Worm (Caenorhabditis elegans) whole organism, L2 larva: ENCODE data around the gene fbxb-37.

Source experiments
- C34F6.9 ChIP-seq: fragments of 150-350 bp; optimal IDR thresholded peaks from 2 replicates; lab custom pipeline; 2014; ENCODE audit warnings: missing biosample characterization, missing genetic modification characterization
- F13H6.1 ChIP-seq: sonication (generic microtip); optimal IDR thresholded peaks from 2 replicates; lab custom pipeline; 2016; ENCODE audit warnings: missing genetic modification characterization, missing compliant biosample characterization
- R02D3.7 ChIP-seq: fragments of 150-350 bp; optimal IDR thresholded peaks from 2 replicates; lab custom pipeline; 2014; ENCODE audit warnings: missing biosample characterization, missing genetic modification characterization
- aly-2 ChIP-seq: fragments of 150-350 bp; optimal IDR thresholded peaks from 2 replicates; lab custom pipeline; 2014; ENCODE audit warnings: missing biosample characterization, missing genetic modification characterization
- ama-1 ChIP-seq: fragments of 150-350 bp; optimal IDR thresholded peaks from 2 replicates; lab custom pipeline; 2018; ENCODE audit warnings: inconsistent platforms
- blmp-1 ChIP-seq: sonication (generic microtip); optimal IDR thresholded peaks from 2 replicates; lab custom pipeline; 2017; ENCODE audit warnings: missing genetic modification characterization, mild to moderate bottlenecking, missing compliant biosample characterization, antibody characterized with exemption, moderate library complexity; ENCODE audit not compliant: insufficient read depth
- ceh-16 ChIP-seq: fragments of 150-350 bp; optimal IDR thresholded peaks from 2 replicates; lab custom pipeline; 2014; ENCODE audit warnings: missing biosample characterization, missing genetic modification characterization
- ceh-82 ChIP-seq: fragments of 150-350 bp; optimal IDR thresholded peaks from 2 replicates; lab custom pipeline; 2014; ENCODE audit warnings: missing biosample characterization, missing genetic modification characterization
- crh-2 ChIP-seq: sonication (generic microtip); optimal IDR thresholded peaks from 2 replicates; lab custom pipeline; 2017; ENCODE audit warnings: missing biosample characterization, missing genetic modification characterization
- dmd-4 ChIP-seq: sonication (generic microtip); optimal IDR thresholded peaks from 2 replicates; lab custom pipeline; 2017; ENCODE audit warnings: missing biosample characterization, missing genetic modification characterization
- egl-27 ChIP-seq: sonication (generic microtip); optimal IDR thresholded peaks from 3 replicates; lab custom pipeline; 2017; ENCODE audit warnings: missing biosample characterization, missing genetic modification reagents, missing genetic modification characterization
- elt-1 ChIP-seq: fragments of 150-350 bp; optimal IDR thresholded peaks from 2 replicates; lab custom pipeline; 2014; ENCODE audit warnings: missing biosample characterization, missing genetic modification characterization
- fos-1 ChIP-seq: fragments of 150-350 bp; optimal IDR thresholded peaks from 2 replicates; lab custom pipeline; 2014; ENCODE audit warnings: missing biosample characterization, missing genetic modification characterization
- gmeb-1 ChIP-seq: fragments of 150-350 bp; optimal IDR thresholded peaks from 2 replicates; lab custom pipeline; 2014; ENCODE audit warnings: missing biosample characterization, missing genetic modification characterization
- lin-11 ChIP-seq: fragments of 150-350 bp; sonication (generic microtip); optimal IDR thresholded peaks from 2 replicates; lab custom pipeline; 2014; ENCODE audit warnings: missing biosample characterization, missing genetic modification characterization, inconsistent platforms, mixed read lengths
- mab-5 ChIP-seq: fragments of 150-350 bp; optimal IDR thresholded peaks from 2 replicates; lab custom pipeline; 2014; ENCODE audit warnings: missing biosample characterization, missing genetic modification characterization
- mbf-1 ChIP-seq: sonication (generic microtip); optimal IDR thresholded peaks from 2 replicates; lab custom pipeline; 2017; ENCODE audit warnings: missing biosample characterization, missing genetic modification characterization
- nhr-10 ChIP-seq: sonication (generic microtip); optimal IDR thresholded peaks from 2 replicates; lab custom pipeline; 2017; ENCODE audit warnings: missing biosample characterization, missing genetic modification characterization
- nhr-12 ChIP-seq: fragments of 150-350 bp; optimal IDR thresholded peaks from 2 replicates; lab custom pipeline; 2014; ENCODE audit warnings: missing biosample characterization, missing genetic modification characterization
- nhr-129 ChIP-seq: fragments of 150-350 bp; optimal IDR thresholded peaks from 2 replicates; lab custom pipeline; 2014; ENCODE audit warnings: missing biosample characterization, missing genetic modification characterization
- nhr-21 ChIP-seq: fragments of 150-350 bp; optimal IDR thresholded peaks from 2 replicates; lab custom pipeline; 2014; ENCODE audit warnings: missing biosample characterization, missing genetic modification characterization
- nhr-23 ChIP-seq: fragments of 150-350 bp; optimal IDR thresholded peaks from 2 replicates; lab custom pipeline; 2014; ENCODE audit warnings: missing biosample characterization, missing genetic modification reagents, missing genetic modification characterization
- sem-4 ChIP-seq: fragments of 150-350 bp; optimal IDR thresholded peaks from 2 replicates; lab custom pipeline; 2014; ENCODE audit warnings: missing biosample characterization, missing genetic modification reagents, missing genetic modification characterization
- sma-9 ChIP-seq, 2 experiments: fragments of 150-350 bp in 1 of 2; sonication (generic microtip) in 1 of 2; optimal IDR thresholded peaks; 2 replicates each; lab custom pipeline; 2014 to 2016; ENCODE audit warnings: missing genetic modification characterization in 2 of 2, mild to moderate bottlenecking in 1 of 2, missing biosample characterization in 1 of 2, missing compliant biosample characterization in 1 of 2, missing genetic modification reagents in 1 of 2, moderate library complexity in 1 of 2
- snpc-4 ChIP-seq: fragments of 150-350 bp; optimal IDR thresholded peaks from 2 replicates; lab custom pipeline; 2014; ENCODE audit warnings: missing biosample characterization, missing genetic modification characterization
- unc-39 ChIP-seq: fragments of 150-350 bp; optimal IDR thresholded peaks from 2 replicates; lab custom pipeline; 2014; ENCODE audit warnings: missing biosample characterization, missing genetic modification characterization
- unc-55 ChIP-seq: fragments of 150-350 bp; sonication (generic microtip); optimal IDR thresholded peaks from 3 replicates; lab custom pipeline; 2014; ENCODE audit warnings: missing biosample characterization, missing genetic modification reagents, missing genetic modification characterization
- unc-62 ChIP-seq: fragments of 150-350 bp; optimal IDR thresholded peaks from 2 replicates; lab custom pipeline; 2014; ENCODE audit warnings: missing biosample characterization, missing genetic modification reagents, missing genetic modification characterization
- zag-1 ChIP-seq: fragments of 150-350 bp; optimal IDR thresholded peaks from 2 replicates; lab custom pipeline; 2014; ENCODE audit warnings: missing biosample characterization, missing genetic modification characterization
- ztf-1 ChIP-seq: fragments of 200-800 bp; sonication (Bioruptor generic); conservative IDR thresholded peaks from 2 replicates; pipeline ENCODE4 v1.3.6; 2022; ENCODE audit warnings: missing genetic modification characterization, missing compliant biosample characterization
- ztf-4 ChIP-seq: fragments of 150-350 bp; optimal IDR thresholded peaks from 2 replicates; lab custom pipeline; 2014; ENCODE audit warnings: missing biosample characterization, missing genetic modification characterization

fbxb-37 gene

DNA sequence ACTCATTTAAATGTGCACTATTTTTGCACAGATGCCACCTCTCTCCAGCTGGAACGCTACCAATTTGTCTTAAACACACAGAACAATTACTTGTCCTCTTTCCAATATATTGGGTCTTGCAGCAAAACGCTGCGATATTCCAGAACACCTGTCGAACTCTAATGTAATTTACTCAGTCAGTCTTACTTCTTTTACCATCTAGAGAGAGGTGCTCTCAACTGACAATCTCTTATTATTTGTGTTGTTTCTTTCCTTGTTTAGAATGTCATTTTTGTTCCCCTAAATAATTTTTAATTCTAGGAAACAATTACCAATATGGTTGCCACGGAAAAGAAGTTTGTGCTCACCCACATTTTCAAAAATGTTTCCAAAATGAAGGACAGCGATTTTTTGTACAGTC, 37.1 kb upstream of the fbxb-37 start, which contains the start of gene sdz-28:
Gene sdz-28, plus strand, starts transcription at position 301 of the 400 bp plus-strand sequence.
- no peak for TF ChIP-seq mbf-1

DNA sequence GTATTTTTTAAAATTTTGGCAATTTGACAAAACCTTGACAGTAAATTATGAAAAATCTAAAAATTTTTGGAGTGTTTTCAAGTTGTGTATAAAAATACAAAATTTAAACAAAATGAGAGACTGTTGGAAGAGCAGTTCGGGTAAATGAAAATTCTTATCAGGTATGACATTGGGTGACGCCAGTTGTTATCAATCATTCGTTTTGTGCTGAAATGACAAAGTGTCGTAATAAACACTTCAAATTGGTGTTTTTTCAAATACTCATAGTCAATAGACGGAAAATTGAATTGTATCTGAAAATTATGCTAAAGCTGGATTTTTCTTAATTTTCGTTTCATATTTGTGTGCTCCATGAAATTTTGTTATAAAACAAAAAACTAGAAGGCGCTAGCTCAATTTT, 29.1 kb upstream of the fbxb-37 start:
- TF ChIP-seq fos-1 (tag; lab: Kevin White, UChicago) (peak; percentile 76), aly-2 (tag; lab: Kevin White, UChicago) (no peak)

DNA sequence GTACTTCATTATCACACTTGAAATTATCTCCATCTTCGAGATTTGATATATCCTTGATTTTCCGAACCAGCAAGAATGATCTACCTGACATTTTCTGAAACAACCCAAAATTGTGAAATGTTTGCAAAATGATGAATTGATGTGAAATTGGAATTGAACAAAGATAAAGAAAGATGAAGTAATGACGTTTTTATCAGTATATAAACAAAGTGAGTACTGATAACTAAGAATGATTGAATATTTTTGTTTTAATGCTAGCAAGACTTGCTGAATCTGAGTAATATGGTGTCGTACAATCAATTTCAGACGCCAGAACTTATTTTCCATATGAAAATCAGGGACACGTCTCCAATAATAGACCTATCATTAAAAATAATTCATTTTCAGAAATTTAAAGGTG, 28.4 kb upstream of the fbxb-37 start, which contains the start of gene math-37:
Gene math-37, minus strand, starts transcription at position 101 of the 400 bp plus-strand sequence.
- TF ChIP-seq fos-1 (tag; lab: Kevin White, UChicago) (peak; percentile 48), nhr-129 (tag; lab: Kevin White, UChicago) (no peak)

DNA sequence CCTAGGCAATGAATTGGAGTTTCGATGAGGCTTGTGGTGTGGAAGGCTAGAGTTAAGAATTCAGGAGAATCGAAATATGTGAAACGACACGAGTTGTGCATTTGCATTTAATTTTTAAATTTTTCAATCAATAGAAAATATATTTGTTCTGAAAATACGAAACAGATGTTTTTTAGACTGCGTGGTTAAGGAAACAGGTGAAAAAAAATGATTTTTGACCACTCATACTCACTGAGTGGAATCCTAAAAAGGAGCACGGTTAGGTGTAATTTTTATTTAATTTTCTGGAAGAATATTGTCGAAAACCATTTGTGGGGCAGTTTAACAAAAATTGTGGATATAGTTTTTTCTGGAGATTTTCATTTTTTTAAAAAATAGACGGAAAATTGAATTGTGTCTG, 23.1 kb upstream of the fbxb-37 start, which contains the start of gene srh-195:
Gene srh-195, minus strand, starts transcription at position 101 of the 400 bp plus-strand sequence.
- TF ChIP-seq nhr-21 (tag; lab: Kevin White, UChicago) (no peak), F13H6.1 (no peak)

DNA sequence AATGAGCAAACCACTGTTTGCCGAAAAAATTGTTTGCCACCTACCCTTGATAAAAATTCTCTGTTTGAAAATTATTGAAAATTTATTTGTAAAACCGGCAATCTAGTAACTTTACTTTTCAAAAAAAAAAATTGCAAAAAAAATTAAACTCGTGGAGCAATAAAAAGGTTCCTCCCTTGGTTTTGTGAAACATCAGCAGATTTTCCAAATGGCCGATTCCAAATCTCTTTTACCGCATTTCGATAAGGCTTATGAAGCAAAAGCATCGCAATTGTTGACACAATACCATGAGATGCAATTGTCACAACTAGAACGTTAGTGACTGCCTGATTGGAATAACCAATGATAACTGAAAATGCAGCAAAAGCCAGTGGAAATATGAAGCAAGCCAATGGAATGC, 20.8 kb upstream of the fbxb-37 start:
- TF ChIP-seq unc-55 (no peak), zag-1 (tag; lab: Kevin White, UChicago) (no peak), ama-1 (lab: Kevin White, UChicago) (no peak), sma-9 (GFP tag; optimal IDR thresholded peaks at IDR 0.05; lab: Kevin White, UChicago) (no peak), sma-9 (tag; optimal IDR thresholded peaks at IDR 0.05; lab: Kevin White, UChicago) (no peak), nhr-129 (tag; lab: Kevin White, UChicago) (no peak), crh-2 (no peak), gmeb-1 (tag; lab: Kevin White, UChicago) (no peak), mbf-1 (no peak), aly-2 (tag; lab: Kevin White, UChicago) (no peak), fos-1 (tag; lab: Kevin White, UChicago) (no peak), ceh-82 (tag; lab: Kevin White, UChicago) (no peak), snpc-4 (tag; lab: Kevin White, UChicago) (no peak), ceh-16 (no peak), lin-11 (tag; lab: Kevin White, UChicago) (no peak), sem-4 (tag; lab: Kevin White, UChicago) (no peak)

DNA sequence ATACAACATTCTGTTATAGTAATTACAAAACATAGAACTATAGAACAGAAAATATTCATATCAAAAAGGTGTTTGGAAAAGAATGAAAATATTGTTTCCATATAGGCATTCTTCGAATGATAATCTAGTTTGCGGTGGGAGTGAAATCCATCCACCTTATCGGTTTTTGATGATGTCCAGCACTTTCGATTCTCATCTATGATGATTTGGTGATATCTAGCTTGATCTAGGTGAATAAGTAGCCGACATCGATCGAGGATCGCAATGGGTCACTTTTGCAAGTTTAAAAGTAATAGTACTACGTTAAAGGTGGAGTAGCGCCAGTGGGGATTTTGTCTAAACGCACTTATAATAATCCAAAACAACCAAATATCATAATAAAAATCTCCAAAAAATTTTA, 19.3 kb upstream of the fbxb-37 start, which contains the start of gene R52.6:
Gene R52.6, minus strand, starts transcription at position 101 of the 400 bp plus-strand sequence.
- no peak for TF ChIP-seq unc-39 (tag; lab: Kevin White, UChicago)
- no peak for TF ChIP-seq ztf-1 (GFP tag; lab: Robert Waterston, UW)
- no peak for TF ChIP-seq fos-1 (tag; lab: Kevin White, UChicago)
- TF ChIP-seq ceh-82 (tag; lab: Kevin White, UChicago), result no peak
- no peak for TF ChIP-seq dmd-4 (tag; lab: Kevin White, UChicago)
- TF ChIP-seq lin-11 (tag; lab: Kevin White, UChicago), result no peak
- no peak for TF ChIP-seq nhr-10

DNA sequence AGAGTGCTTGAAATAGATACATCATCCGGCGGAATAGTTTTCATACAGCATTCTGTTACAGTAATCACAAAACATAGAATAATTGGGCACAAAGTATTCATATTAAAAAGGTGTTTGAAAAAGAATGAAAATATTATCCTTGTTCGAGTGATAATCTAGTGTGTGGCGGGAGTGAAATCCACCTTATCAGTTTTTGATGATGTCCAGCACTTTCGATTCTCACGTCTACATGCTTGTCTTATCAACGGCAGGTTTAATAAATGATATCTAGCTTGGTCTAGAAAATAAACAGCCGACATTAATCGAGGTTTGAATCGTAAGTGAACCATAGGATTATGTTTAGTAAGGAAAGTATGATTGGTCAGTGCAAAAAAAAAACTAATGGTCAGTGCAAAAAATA, 16.3 kb upstream of the fbxb-37 start, which contains the start of gene R52.5:
Gene R52.5, minus strand, starts transcription at position 101 of the 400 bp plus-strand sequence.
- no peak for TF ChIP-seq C34F6.9 (tag; lab: Kevin White, UChicago)
- no peak for TF ChIP-seq elt-1 (tag; lab: Kevin White, UChicago)
- TF ChIP-seq mab-5 (tag; lab: Kevin White, UChicago), result no peak
- TF ChIP-seq lin-11 (tag; lab: Kevin White, UChicago), result no peak
- no peak for TF ChIP-seq aly-2 (tag; lab: Kevin White, UChicago)
- TF ChIP-seq egl-27 (tag; lab: Kevin White, UChicago), result no peak
- TF ChIP-seq R02D3.7 (tag; lab: Kevin White, UChicago), result no peak
- no peak for TF ChIP-seq ztf-4 (tag; lab: Kevin White, UChicago)
- TF ChIP-seq gmeb-1 (tag; lab: Kevin White, UChicago), result no peak
- TF ChIP-seq blmp-1 (tag; lab: Kevin White, UChicago), result no peak
- no peak for TF ChIP-seq nhr-12
- no peak for TF ChIP-seq unc-62 (GFP tag; lab: Kevin White, UChicago)
- TF ChIP-seq nhr-23, result no peak
- no peak for TF ChIP-seq unc-39 (tag; lab: Kevin White, UChicago)
- TF ChIP-seq nhr-129 (tag; lab: Kevin White, UChicago), result no peak
